Worm (Caenorhabditis elegans): ENCODE results near the gene col-139.

ce11 chrV:4686680-4687470 lies 33.1 kb upstream of the col-139 start, which contains the start of gene taf-10:
- TF ChIP-seq fos-1 (tag; optimal IDR thresholded peaks at IDR 0.05), result no peak
- no peak for TF ChIP-seq zag-1 (tag; optimal IDR thresholded peaks at IDR 0.05)
- no peak for TF ChIP-seq T20F7.1 (GFP tag; optimal IDR thresholded peaks at IDR 0.05)

All from whole organism, L4 larva.